Worm (Caenorhabditis elegans) whole organism, L4 larva: ENCODE data around the gene R10F2.5.

Source experiments
- F44E2.7 ChIP-seq: fragments of 200-800 bp; sonication (Bioruptor generic); IDR thresholded peaks from 2 replicates; pipeline ENCODE4 v2.1.2; 2022; ENCODE audit warnings: missing genetic modification characterization, missing compliant biosample characterization
- aly-2 ChIP-seq: sonication (generic microtip); optimal IDR thresholded peaks from 2 replicates; lab custom pipeline; 2018; ENCODE audit warnings: missing biosample characterization, missing genetic modification characterization
- ceh-28 ChIP-seq: fragments of 150-350 bp; optimal IDR thresholded peaks from 2 replicates; lab custom pipeline; 2014; ENCODE audit warnings: missing biosample characterization, missing genetic modification reagents, missing genetic modification characterization
- ceh-32 ChIP-seq: sonication (generic microtip); optimal IDR thresholded peaks from 2 replicates; lab custom pipeline; 2016; ENCODE audit warnings: mild to moderate bottlenecking, missing genetic modification characterization, missing compliant biosample characterization; ENCODE audit not compliant: poor library complexity
- daf-16 ChIP-seq, 3 experiments: sonication (generic microtip); optimal IDR thresholded peaks; 2 replicates each; lab custom pipeline; 2016 to 2017; ENCODE audit warnings: missing genetic modification characterization in 3 of 3, missing genetic modification reagents in 3 of 3, mild to moderate bottlenecking in 2 of 3, missing compliant biosample characterization in 2 of 3, missing biosample characterization in 1 of 3, moderate library complexity in 1 of 3
- daf-19 ChIP-seq: fragments of 200-800 bp; sonication (Bioruptor generic); conservative IDR thresholded peaks from 2 replicates; pipeline ENCODE4 v1.3.6; 2022; ENCODE audit warnings: missing genetic modification characterization, missing compliant biosample characterization
- dmd-6 ChIP-seq: fragments of 200-800 bp; sonication (Bioruptor generic); IDR thresholded peaks from 2 replicates; pipeline ENCODE4 v1.3.6; 2022; ENCODE audit warnings: missing genetic modification reagents, missing genetic modification characterization, missing compliant biosample characterization
- dpl-1 ChIP-seq: fragments of 150-350 bp; optimal IDR thresholded peaks from 2 replicates; lab custom pipeline; 2014; ENCODE audit warnings: missing biosample characterization, missing genetic modification reagents, missing genetic modification characterization
- duxl-1 ChIP-seq: sonication (generic microtip); optimal IDR thresholded peaks from 2 replicates; lab custom pipeline; 2016; ENCODE audit warnings: mild to moderate bottlenecking, missing genetic modification characterization, moderate library complexity, missing compliant biosample characterization; ENCODE audit not compliant: poor library complexity
- dve-1 ChIP-seq: sonication (generic microtip); optimal IDR thresholded peaks from 2 replicates; lab custom pipeline; 2017; ENCODE audit warnings: antibody characterized with exemption, mild to moderate bottlenecking, missing genetic modification characterization, missing compliant biosample characterization; ENCODE audit not compliant: insufficient read depth
- hif-1 ChIP-seq, 2 experiments: sonication (generic microtip); optimal IDR thresholded peaks; 2 replicates each; lab custom pipeline; 2016 to 2017; ENCODE audit warnings: missing compliant biosample characterization in 2 of 2, missing genetic modification characterization in 2 of 2, missing genetic modification reagents in 2 of 2, missing genotype in 2 of 2, mild to moderate bottlenecking in 1 of 2
- hlh-11 ChIP-seq: fragments of 200-800 bp; sonication (Bioruptor generic); optimal IDR thresholded peaks from 2 replicates; lab custom pipeline; 2018; ENCODE audit warnings: mild to moderate bottlenecking, missing genetic modification characterization, missing compliant biosample characterization
- hlh-30 ChIP-seq: sonication (generic microtip); optimal IDR thresholded peaks from 2 replicates; lab custom pipeline; 2017; ENCODE audit warnings: antibody characterized with exemption, mild to moderate bottlenecking, missing genetic modification characterization, missing compliant biosample characterization; ENCODE audit not compliant: insufficient read depth
- jun-1 ChIP-seq: fragments of 150-350 bp; optimal IDR thresholded peaks from 2 replicates; lab custom pipeline; 2014; ENCODE audit warnings: missing biosample characterization, missing genetic modification reagents, missing genetic modification characterization
- lin-1 ChIP-seq: fragments of 200-800 bp; sonication (Bioruptor generic); IDR thresholded peaks from 2 replicates; pipeline ENCODE4 v1.3.6; 2022; ENCODE audit warnings: missing genetic modification reagents, missing genetic modification characterization, missing compliant biosample characterization
- lin-13 ChIP-seq: fragments of 150-350 bp; optimal IDR thresholded peaks from 2 replicates; lab custom pipeline; 2014; ENCODE audit warnings: missing biosample characterization, missing genetic modification reagents, missing genetic modification characterization
- lin-29 ChIP-seq: fragments of 200-800 bp; sonication (Bioruptor generic); IDR thresholded peaks from 2 replicates; pipeline ENCODE4 v1.3.6; 2022; ENCODE audit warnings: missing genetic modification reagents, missing genetic modification characterization, missing compliant biosample characterization
- lin-38 ChIP-seq: fragments of 200-800 bp; sonication (Bioruptor generic); IDR thresholded peaks from 2 replicates; pipeline ENCODE4 v1.3.6; 2022; ENCODE audit warnings: missing genetic modification reagents, missing genetic modification characterization, missing compliant biosample characterization
- lsy-2 ChIP-seq, 2 experiments: fragments of 150-350 bp in 1 of 2; sonication (generic microtip) in 1 of 2; optimal IDR thresholded peaks; 2 replicates each; lab custom pipeline; 2014 to 2017; ENCODE audit warnings: missing biosample characterization in 2 of 2, missing genetic modification characterization in 2 of 2
- madf-9 ChIP-seq: fragments of 200-800 bp; sonication (Bioruptor generic); conservative IDR thresholded peaks from 2 replicates; pipeline ENCODE4 v1.3.6; 2022; ENCODE audit warnings: missing genetic modification reagents, missing genetic modification characterization, missing compliant biosample characterization
- mdl-1 ChIP-seq, 2 experiments: fragments of 150-350 bp in 1 of 2; sonication (generic microtip) in 1 of 2; optimal IDR thresholded peaks; 2 replicates each; lab custom pipeline; 2014 to 2017; ENCODE audit warnings: missing biosample characterization in 2 of 2, missing genetic modification characterization in 2 of 2
- mep-1 ChIP-seq: fragments of 150-350 bp; sonication (generic microtip); optimal IDR thresholded peaks from 3 replicates; lab custom pipeline; 2014; ENCODE audit warnings: missing biosample characterization, missing genetic modification characterization
- mxl-3 ChIP-seq: fragments of 200-800 bp; sonication (Bioruptor generic); optimal IDR thresholded peaks from 2 replicates; lab custom pipeline; 2018; ENCODE audit warnings: mild to moderate bottlenecking, missing genetic modification characterization, missing compliant biosample characterization
- nhr-102 ChIP-seq: sonication (generic microtip); optimal IDR thresholded peaks from 2 replicates; lab custom pipeline; 2016; ENCODE audit warnings: mild to moderate bottlenecking, missing genetic modification characterization, moderate library complexity, missing compliant biosample characterization
- nhr-28 ChIP-seq: fragments of 150-350 bp; optimal IDR thresholded peaks from 2 replicates; lab custom pipeline; 2014; ENCODE audit warnings: missing biosample characterization, missing genetic modification characterization
- nhr-48 ChIP-seq: sonication (generic microtip); optimal IDR thresholded peaks from 2 replicates; lab custom pipeline; 2016; ENCODE audit warnings: mild to moderate bottlenecking, missing genetic modification characterization, missing compliant biosample characterization
- nhr-77 ChIP-seq: fragments of 150-350 bp; optimal IDR thresholded peaks from 2 replicates; lab custom pipeline; 2014; ENCODE audit warnings: missing biosample characterization, missing genetic modification characterization
- pqm-1 ChIP-seq: sonication (generic microtip); optimal IDR thresholded peaks from 2 replicates; lab custom pipeline; 2017; ENCODE audit warnings: missing biosample characterization, missing genetic modification characterization
- spr-3 ChIP-seq: fragments of 200-800 bp; sonication (Bioruptor generic); optimal IDR thresholded peaks from 2 replicates; lab custom pipeline; 2018; ENCODE audit warnings: mild to moderate bottlenecking, missing genetic modification characterization, missing compliant biosample characterization
- tra-1 ChIP-seq: fragments of 200-800 bp; sonication (Bioruptor generic); IDR thresholded peaks from 2 replicates; pipeline ENCODE4 v1.3.6; 2022; ENCODE audit warnings: missing genetic modification reagents, missing genetic modification characterization, missing compliant biosample characterization
- unc-62 ChIP-seq, 3 experiments: fragments of 150-350 bp in 1 of 3; sonication (generic microtip); optimal IDR thresholded peaks in 2 of 3; peaks in 1 of 3; 1 replicate in 1 of 3; 2 replicates in 2 of 3; lab custom pipeline; 2014 to 2017; ENCODE audit warnings: missing biosample characterization in 3 of 3, missing genetic modification characterization in 3 of 3, missing genetic modification reagents in 3 of 3, missing genotype in 1 of 3
- zip-11 ChIP-seq: fragments of 200-800 bp; sonication (Bioruptor generic); IDR thresholded peaks from 2 replicates; pipeline ENCODE4 v1.3.6; 2022; ENCODE audit warnings: missing genetic modification characterization, missing compliant biosample characterization
- zip-2 ChIP-seq: fragments of 150-350 bp; optimal IDR thresholded peaks from 2 replicates; lab custom pipeline; 2014; ENCODE audit warnings: missing biosample characterization, missing genetic modification characterization

R10F2.5 gene

DNA sequence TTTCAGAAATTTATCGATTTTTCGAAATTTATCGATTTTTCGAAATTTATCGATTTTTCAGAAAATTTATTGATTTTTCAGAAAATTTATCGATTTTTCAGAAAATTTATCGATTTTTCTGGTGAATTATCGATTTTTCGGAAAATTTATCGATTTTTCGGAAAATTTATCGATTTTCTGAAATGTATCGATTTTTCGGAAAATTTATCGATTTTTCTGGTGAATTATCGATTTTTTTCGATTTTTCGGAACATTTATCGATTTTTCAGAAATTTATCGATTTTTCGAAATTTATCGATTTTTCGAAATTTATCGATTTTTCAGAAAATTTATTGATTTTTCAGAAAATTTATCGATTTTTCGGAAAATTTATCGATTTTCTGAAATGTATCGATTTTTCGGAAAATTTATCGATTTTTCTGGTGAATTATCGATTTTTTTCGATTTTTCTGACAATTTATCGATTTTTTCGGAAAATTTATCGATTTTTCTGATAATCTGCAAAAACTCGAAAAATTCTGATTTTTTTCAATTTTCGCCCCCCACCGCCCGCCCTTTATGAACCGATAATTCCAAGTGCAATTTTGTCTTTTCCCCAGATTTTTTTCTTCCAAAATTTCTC lies 36.3 kb upstream of the R10F2.5 start:
- TF ChIP-seq ceh-28 (tag; lab: Kevin White, UChicago) (peak; percentile 98), F44E2.7 (GFP tag; lab: Robert Waterston, UW) (peak; percentile 85)

DNA sequence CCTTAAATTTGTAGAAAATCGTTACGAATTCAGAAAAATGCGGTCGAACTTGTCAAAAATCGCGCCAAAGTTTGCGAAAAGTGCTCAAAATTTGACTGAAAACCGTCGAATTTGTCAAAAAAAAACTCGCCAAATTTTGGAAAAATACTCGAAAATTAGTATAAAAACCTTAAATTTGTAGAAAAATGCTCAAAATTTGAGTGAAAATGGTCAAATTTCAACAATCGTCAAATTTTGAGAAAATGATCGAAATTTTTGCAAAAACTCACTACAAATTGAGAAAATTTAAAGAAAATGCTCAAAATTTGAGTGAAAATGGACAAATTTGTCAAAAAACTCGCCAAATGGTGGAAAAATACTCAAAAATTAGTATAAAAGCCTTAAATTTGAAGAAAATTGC lies 27.9 kb upstream of the R10F2.5 start:
- TF ChIP-seq aly-2 (no peak), unc-62 (GFP tag; optimal IDR thresholded peaks at IDR 0.05 in 1 of 2; lab: Kevin White, UChicago) (peak in 1 of 2 experiments; percentile 93), unc-62 (tag; optimal IDR thresholded peaks at IDR 0.05; lab: Kevin White, UChicago) (no peak), pqm-1 (tag; lab: Kevin White, UChicago) (no peak)

DNA sequence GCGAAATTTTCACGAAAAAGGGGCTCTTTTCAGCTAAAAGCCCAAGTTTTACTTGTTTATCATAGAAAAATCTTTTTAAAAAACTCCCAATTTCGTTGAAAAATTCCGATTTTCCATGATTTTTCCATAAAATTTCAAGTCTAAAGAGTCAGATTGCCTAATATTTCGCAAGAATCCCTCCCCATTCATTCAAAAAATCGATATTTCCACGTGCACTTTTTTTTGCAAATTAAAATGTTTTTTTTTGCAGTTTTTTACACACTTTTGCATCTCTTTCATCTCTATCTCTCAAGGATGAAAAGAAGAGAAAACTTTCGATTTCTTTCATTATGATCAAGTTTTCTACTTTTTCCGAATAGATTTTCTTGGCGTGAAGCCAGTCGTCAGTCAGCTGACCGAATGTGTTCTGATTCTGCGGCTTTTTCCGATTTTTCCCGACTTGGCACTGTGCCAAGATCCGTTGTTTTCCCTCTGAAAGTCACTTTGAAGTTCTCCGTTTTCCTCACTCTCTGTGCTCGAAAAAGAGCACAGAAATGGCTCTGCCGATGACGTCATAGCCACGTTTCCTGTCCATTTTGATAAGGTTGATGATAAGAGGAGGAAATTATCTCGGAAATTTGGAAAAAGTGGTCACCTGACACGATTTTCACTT lies 23.9 kb upstream of the R10F2.5 start:
- no peak for TF ChIP-seq ceh-32 (tag; lab: Kevin White, UChicago)
- TF ChIP-seq lin-1 (GFP tag; lab: Robert Waterston, UW), result 0 out of 2 replicates have a peak, but pooled peaks have one; percentile 34
- no peak for TF ChIP-seq madf-9 (GFP tag; lab: Robert Waterston, UW)
- TF ChIP-seq nhr-28 (tag; lab: Kevin White, UChicago), result peak; percentile 88
- TF ChIP-seq mdl-1 (tag; optimal IDR thresholded peaks at IDR 0.05; lab: Kevin White, UChicago), result peak in 1 of 2 experiments; percentile 65
- TF ChIP-seq spr-3 (GFP tag; lab: Kevin White, UChicago), result no peak
- no peak for TF ChIP-seq duxl-1 (tag; lab: Kevin White, UChicago)
- peak; percentile 82 for TF ChIP-seq dmd-6 (GFP tag; lab: Robert Waterston, UW)
- TF ChIP-seq nhr-77 (tag; lab: Kevin White, UChicago), result peak; percentile 74
- 0 out of 2 replicates have a peak, but pooled peaks have one; percentile 34 for TF ChIP-seq tra-1 (GFP tag; lab: Robert Waterston, UW)
- no peak for TF ChIP-seq daf-16 (GFP tag; optimal IDR thresholded peaks at IDR 0.05; lab: Kevin White, UChicago)
- TF ChIP-seq daf-16 (tag; optimal IDR thresholded peaks at IDR 0.05; lab: Kevin White, UChicago), result peak; percentile 49
- TF ChIP-seq lsy-2 (tag; optimal IDR thresholded peaks at IDR 0.05; lab: Kevin White, UChicago), result peak in 1 of 2 experiments; percentile 46
- TF ChIP-seq jun-1 (tag; lab: Kevin White, UChicago), result no peak
- peak; percentile 74 for TF ChIP-seq hlh-30 (tag; lab: Kevin White, UChicago)
- peak; percentile 40 for TF ChIP-seq mxl-3 (GFP tag; lab: Kevin White, UChicago)
- TF ChIP-seq zip-11 (GFP tag; lab: Robert Waterston, UW), result no peak
- TF ChIP-seq F44E2.7 (GFP tag; lab: Robert Waterston, UW), result no peak
- no peak for TF ChIP-seq hif-1 (tag; optimal IDR thresholded peaks at IDR 0.05; lab: Kevin White, UChicago)
- peak; percentile 36; the same call in 1 of the 2 replicates for TF ChIP-seq lin-29 (GFP tag; lab: Robert Waterston, UW)
- peak; percentile 44 for TF ChIP-seq pqm-1 (tag; lab: Kevin White, UChicago)
- peak; percentile 82 for TF ChIP-seq nhr-48 (tag; lab: Kevin White, UChicago)
- peak; percentile 18 for TF ChIP-seq mep-1
- TF ChIP-seq dve-1, result peak; percentile 77
- TF ChIP-seq hlh-11 (tag; lab: Kevin White, UChicago), result peak; percentile 83
- TF ChIP-seq daf-19 (GFP tag; lab: Robert Waterston, UW), result no peak
- TF ChIP-seq nhr-102 (tag; lab: Kevin White, UChicago), result peak; percentile 45
- no peak for TF ChIP-seq lin-13 (GFP tag; lab: Kevin White, UChicago)
- TF ChIP-seq lin-38 (GFP tag; lab: Robert Waterston, UW), result 0 out of 2 replicates have a peak, but pooled peaks have one; percentile 17
- TF ChIP-seq dpl-1 (GFP tag; lab: Kevin White, UChicago), result peak; percentile 24
- peak; percentile 94 for TF ChIP-seq zip-2
